Fruit fly (Drosophila melanogaster): ENCODE results near the gene scf.

Gene scf

dm6 chr3L:1302234-1302949 lies 3.9 kb downstream of the scf start, which contains the start of the genes Rac1 and Acat2 (continued):
- TF ChIP-seq BEAF-32 (GFP tag; optimal IDR thresholded peaks at IDR 0.05) (peak; percentile 54), CG11696 (GFP tag; IDR thresholded peaks at IDR 0.05) (no peak), exex (tag; optimal IDR thresholded peaks at IDR 0.05) (no peak), CG30020 (tag; optimal IDR thresholded peaks at IDR 0.05) (peak; percentile 79), repo (GFP tag; optimal IDR thresholded peaks at IDR 0.05) (no peak), CG6791 (GFP tag; IDR thresholded peaks at IDR 0.05; ENCODE audit: partially characterized antibody) (no peak), CG17802 (tag; optimal IDR thresholded peaks at IDR 0.05) (peak; percentile 33), stwl (tag; optimal IDR thresholded peaks at IDR 0.05) (peak; percentile 56), CG30403 (GFP tag; optimal IDR thresholded peaks at IDR 0.05) (no peak), Oli (tag; optimal IDR thresholded peaks at IDR 0.05) (no peak), Fer1 (GFP tag; optimal IDR thresholded peaks at IDR 0.05) (no peak), MESR4 (GFP tag; optimal IDR thresholded peaks at IDR 0.05) (peak; percentile 73), otp (GFP tag; IDR thresholded peaks at IDR 0.05) (no peak), CG8765 (GFP tag; IDR thresholded peaks at IDR 0.05) (no peak), Lhr (GFP tag; optimal IDR thresholded peaks at IDR 0.05) (peak; percentile 72), maf-S (GFP tag; optimal IDR thresholded peaks at IDR 0.05) (no peak), CG10209 (GFP tag; optimal IDR thresholded peaks at IDR 0.05) (no peak), pzg (GFP tag; optimal IDR thresholded peaks at IDR 0.05) (peak; percentile 85), Dbx (GFP tag; IDR thresholded peaks at IDR 0.05) (no peak), CG12769 (tag; optimal IDR thresholded peaks at IDR 0.05) (no peak), dysf (GFP tag; IDR thresholded peaks at IDR 0.05) (no peak), Blimp-1 (GFP tag; optimal IDR thresholded peaks at IDR 0.05) (no peak), kah (GFP tag; optimal IDR thresholded peaks at IDR 0.05) (no peak), Kr (GFP tag; optimal IDR thresholded peaks at IDR 0.05) (no peak), sqz (GFP tag; optimal IDR thresholded peaks at IDR 0.05) (no peak), CG6765 (GFP tag; optimal IDR thresholded peaks at IDR 0.05) (no peak), caup (GFP tag; optimal IDR thresholded peaks at IDR 0.05; ENCODE audit: severe bottlenecking) (no peak), CG15696 (tag; optimal IDR thresholded peaks at IDR 0.05) (no peak), bowl (GFP tag; IDR thresholded peaks at IDR 0.05) (no peak), CG6689 (GFP tag; IDR thresholded peaks at IDR 0.05) (no peak), CG9609 (GFP tag; optimal IDR thresholded peaks at IDR 0.05) (no peak), Dek (tag; optimal IDR thresholded peaks at IDR 0.05) (no peak), odd (GFP tag; optimal IDR thresholded peaks at IDR 0.05) (no peak), CG12744 (GFP tag; optimal IDR thresholded peaks at IDR 0.05) (no peak), BtbVII (GFP tag; optimal IDR thresholded peaks at IDR 0.05) (no peak), ERR (GFP tag; optimal IDR thresholded peaks at IDR 0.05) (no peak), sens (GFP tag) (peak; percentile 76), CG3847 (GFP tag; IDR thresholded peaks at IDR 0.05) (peak; percentile 70), CG15269 (tag; optimal IDR thresholded peaks at IDR 0.05) (no peak), CG17385 (GFP tag; optimal IDR thresholded peaks at IDR 0.05) (peak; percentile 78), hbn (GFP tag; IDR thresholded peaks at IDR 0.05; ENCODE audit: partially characterized antibody) (no peak), Abd-B (GFP tag; optimal IDR thresholded peaks at IDR 0.05) (peak; percentile 56), CG12219 (GFP tag; optimal IDR thresholded peaks at IDR 0.05) (no peak), crp (GFP tag; optimal IDR thresholded peaks at IDR 0.05) (peak in 1 of 2 experiments; percentile 23), CG1647 (GFP tag; optimal IDR thresholded peaks at IDR 0.05) (no peak), fru (optimal IDR thresholded peaks at IDR 0.05) (no peak), CG9797 (GFP tag; optimal IDR thresholded peaks at IDR 0.05) (peak; percentile 92), CG14667 (GFP tag; IDR thresholded peaks at IDR 0.05) (no peak), zfh1 (GFP tag; IDR thresholded peaks at IDR 0.05) (no peak)
